Fruit fly (Drosophila melanogaster): ENCODE measurements around the gene CG11693.

The CG11693 gene

dm6 chr3R:8264302-8265080, 46.1 kb downstream of the CG11693 start, which contains the start of the genes RPA1 and Mcm2 (continued):
- TF ChIP-seq NFAT (GFP tag; IDR thresholded peaks at IDR 0.05) (peak; percentile 93), CG11696 (GFP tag; IDR thresholded peaks at IDR 0.05) (0 out of 2 replicates have a peak, but pooled peaks have one; percentile 8), CG1603 (tag; optimal IDR thresholded peaks at IDR 0.05) (peak; percentile 32), CG7839 (tag; optimal IDR thresholded peaks at IDR 0.05) (peak; percentile 81), CG1792 (GFP tag; optimal IDR thresholded peaks at IDR 0.05) (peak; percentile 32), Eip74EF (GFP tag; optimal IDR thresholded peaks at IDR 0.05) (no peak), otp (GFP tag; IDR thresholded peaks at IDR 0.05) (peak; percentile 58; the same call in 1 of the 3 replicates), GATAe (GFP tag; conservative IDR thresholded peaks at IDR 0.05) (peak; percentile 33), unpg (GFP tag; optimal IDR thresholded peaks at IDR 0.05) (peak; percentile 56), CG2889 (GFP tag; IDR thresholded peaks at IDR 0.05) (peak; percentile 73; the same call in 2 of the 3 replicates), run (tag; optimal IDR thresholded peaks at IDR 0.05) (no peak), hbn (GFP tag; IDR thresholded peaks at IDR 0.05; ENCODE audit: partially characterized antibody) (no peak), gem (tag; optimal IDR thresholded peaks at IDR 0.05) (peak; percentile 84), Atf-2 (GFP tag; optimal IDR thresholded peaks at IDR 0.05) (no peak), CG16815 (GFP tag; optimal IDR thresholded peaks at IDR 0.05) (peak; percentile 89), CG10321 (GFP tag; IDR thresholded peaks at IDR 0.05) (no peak), Med (GFP tag) (peak; percentile 88), h (optimal IDR thresholded peaks at IDR 0.05) (no peak), grau (tag; optimal IDR thresholded peaks at IDR 0.05) (peak; percentile 98), slou (GFP tag; optimal IDR thresholded peaks at IDR 0.05) (peak; percentile 62), HHEX (GFP tag; optimal IDR thresholded peaks at IDR 0.05) (peak; percentile 55), CG16813 (GFP tag; IDR thresholded peaks at IDR 0.05; ENCODE audit: partially characterized antibody) (no peak), CG12744 (GFP tag; optimal IDR thresholded peaks at IDR 0.05) (no peak), CG17328 (GFP tag; IDR thresholded peaks at IDR 0.05) (peak; percentile 41), grn (GFP tag; optimal IDR thresholded peaks at IDR 0.05) (no peak), sd (tag; optimal IDR thresholded peaks at IDR 0.05) (no peak), CG14014 (GFP tag; IDR thresholded peaks at IDR 0.05) (peak; percentile 76), ERR (GFP tag; optimal IDR thresholded peaks at IDR 0.05) (no peak), fu2 (GFP tag; optimal IDR thresholded peaks at IDR 0.05) (peak; percentile 41), Oli (tag; optimal IDR thresholded peaks at IDR 0.05) (peak; percentile 71), ac (GFP tag; optimal IDR thresholded peaks at IDR 0.05) (no peak), CG8388 (GFP tag; optimal IDR thresholded peaks at IDR 0.05) (peak; percentile 66), CG16863 (GFP tag; optimal IDR thresholded peaks at IDR 0.05) (peak; percentile 23), gfzf (GFP tag; optimal IDR thresholded peaks at IDR 0.05) (no peak), NfI (GFP tag; optimal IDR thresholded peaks at IDR 0.05) (peak; percentile 82), Bteb2 (GFP tag; optimal IDR thresholded peaks at IDR 0.05) (no peak), Ada2b (GFP tag; IDR thresholded peaks at IDR 0.05) (peak; percentile 32), C15 (GFP tag; IDR thresholded peaks at IDR 0.05) (0 out of 3 replicates have a peak, but pooled peaks have one; percentile 6), CG13123 (GFP tag; optimal IDR thresholded peaks at IDR 0.05) (peak; percentile 20), mirr (GFP tag; optimal IDR thresholded peaks at IDR 0.05) (no peak), oc (tag; optimal IDR thresholded peaks at IDR 0.05) (peak; percentile 40), CG13894 (tag; optimal IDR thresholded peaks at IDR 0.05) (peak; percentile 44), dpn (GFP tag; optimal IDR thresholded peaks at IDR 0.05) (peak; percentile 47 to 81), Mad (GFP tag; optimal IDR thresholded peaks at IDR 0.05) (peak; percentile 32), kay (GFP tag; optimal IDR thresholded peaks at IDR 0.05) (peak; percentile 47), CG1602 (GFP tag; optimal IDR thresholded peaks at IDR 0.05) (peak; percentile 78), chinmo (GFP tag; IDR thresholded peaks at IDR 0.05; ENCODE audit: partially characterized antibody) (no peak), bowl (GFP tag; IDR thresholded peaks at IDR 0.05) (no peak), kah (GFP tag; optimal IDR thresholded peaks at IDR 0.05) (peak; percentile 10)

All from whole organism, embryonic.